Fruit fly (Drosophila melanogaster) whole organism, prepupa: Measurements from ENCODE around the gene ppk10.

Source experiments
- CG11762 ChIP-seq: fragments of 200-800 bp; sonication (Bioruptor generic); optimal IDR thresholded peaks from 3 replicates; lab custom pipeline; 2016; ENCODE audit warnings: missing biosample characterization, missing genetic modification characterization; ENCODE audit not compliant: insufficient read depth
- CG11902 ChIP-seq: fragments of 200-800 bp; sonication (Bioruptor generic); optimal IDR thresholded peaks from 3 replicates; lab custom pipeline; 2016; ENCODE audit warnings: missing biosample characterization, missing genetic modification characterization
- CG31627 ChIP-seq: fragments of 200-800 bp; sonication (Bioruptor generic); optimal IDR thresholded peaks from 3 replicates; lab custom pipeline; 2016; ENCODE audit warnings: missing biosample characterization, missing genetic modification characterization
- CG6792 ChIP-seq: fragments of 200-800 bp; sonication (Bioruptor generic); optimal IDR thresholded peaks from 3 replicates; lab custom pipeline; 2016; ENCODE audit warnings: missing biosample characterization, missing genetic modification characterization
- CG8119 ChIP-seq: fragments of 200-800 bp; sonication (Bioruptor generic); IDR thresholded peaks from 3 replicates; pipeline ENCODE4 v1.3.6; 2022; ENCODE audit warnings: missing biosample characterization, missing genetic modification characterization
- CG8319 ChIP-seq: fragments of 200-800 bp; sonication (Bioruptor generic); optimal IDR thresholded peaks from 3 replicates; lab custom pipeline; 2016; ENCODE audit warnings: missing biosample characterization, missing genetic modification characterization
- CG9139 ChIP-seq: fragments of 200-800 bp; sonication (Bioruptor generic); optimal IDR thresholded peaks from 3 replicates; lab custom pipeline; 2017; ENCODE audit warnings: missing biosample characterization, mild to moderate bottlenecking, missing genetic modification characterization
- Hr38 ChIP-seq: sonication (Bioruptor generic); optimal IDR thresholded peaks from 2 replicates; lab custom pipeline; 2016; ENCODE audit warnings: missing biosample characterization, missing genetic modification characterization
- OdsH ChIP-seq: fragments of 200-800 bp; sonication (Bioruptor generic); optimal IDR thresholded peaks from 3 replicates; lab custom pipeline; 2016; ENCODE audit warnings: missing biosample characterization, missing genetic modification characterization
- Sox102F ChIP-seq: fragments of 200-800 bp; sonication (Bioruptor generic); optimal IDR thresholded peaks from 2 replicates; lab custom pipeline; 2016; ENCODE audit warnings: missing biosample characterization, mild to moderate bottlenecking, missing genetic modification characterization
- dsx ChIP-seq: fragments of 200-800 bp; optimal IDR thresholded peaks from 3 replicates; lab custom pipeline; 2019; ENCODE audit warnings: missing biosample characterization, mild to moderate bottlenecking, missing genetic modification characterization, moderate library complexity; ENCODE audit not compliant: poor library complexity, severe bottlenecking
- fd85E ChIP-seq: fragments of 200-800 bp; sonication (Bioruptor generic); optimal IDR thresholded peaks from 3 replicates; lab custom pipeline; 2016; ENCODE audit warnings: missing biosample characterization, missing genetic modification characterization
- pdm3 ChIP-seq: fragments of 200-800 bp; sonication (Bioruptor generic); optimal IDR thresholded peaks from 3 replicates; lab custom pipeline; 2016; ENCODE audit warnings: missing biosample characterization, missing genetic modification characterization

DNA sequence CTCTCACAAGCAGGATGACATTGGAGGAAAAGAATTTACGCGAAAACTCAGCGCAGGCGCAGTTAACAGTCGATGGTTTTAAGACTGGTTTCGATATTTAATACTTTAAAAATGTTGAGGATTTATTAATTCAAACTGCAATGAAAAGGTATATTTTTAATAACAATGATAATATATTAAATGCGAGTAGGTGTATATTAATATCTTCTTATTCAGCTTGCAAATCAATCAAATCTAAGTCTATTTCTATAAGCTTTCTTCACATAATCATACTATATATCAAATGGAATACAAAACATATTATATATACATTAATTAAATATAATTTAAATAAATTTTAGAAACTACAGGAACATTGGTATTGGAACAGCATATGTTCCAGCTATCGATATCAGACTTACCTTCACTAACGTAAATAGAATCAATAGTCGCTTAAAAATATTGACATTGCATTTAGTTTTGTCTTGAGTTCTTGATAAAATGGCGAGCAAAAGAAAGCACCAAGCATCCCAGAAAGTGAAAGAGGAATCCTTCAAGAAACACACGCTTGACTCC, 16.5 kb downstream of the ppk10 start, which contains the start of the genes TBC1D16 and holn1:
- TF ChIP-seq CG31627 (GFP tag; lab: Kevin White, UChicago) (no peak), CG11902 (GFP tag; lab: Kevin White, UChicago) (no peak), CG11762 (no peak), CG9139 (GFP tag; lab: Kevin White, UChicago) (no peak), CG8119 (GFP tag; lab: Robert Waterston, UW) (no peak), OdsH (GFP tag; lab: Kevin White, UChicago) (no peak), pdm3 (GFP tag; lab: Kevin White, UChicago) (no peak), fd85E (GFP tag; lab: Kevin White, UChicago) (no peak), CG8319 (GFP tag; lab: Kevin White, UChicago) (no peak), Hr38 (no peak), dsx (GFP tag; lab: Kevin White, UChicago) (no peak), Sox102F (no peak), CG6792 (no peak)
